Worm (Caenorhabditis elegans) whole organism, young adult: Measurements from ENCODE around the gene acn-1.

Experiments used
- B0336.3 ChIP-seq: fragments of 200-800 bp; sonication (Bioruptor generic); IDR thresholded peaks from 2 replicates; pipeline ENCODE4 v1.3.6; 2022; ENCODE audit warnings: missing genetic modification characterization, missing compliant biosample characterization
- F39B2.1 ChIP-seq: fragments of 200-800 bp; sonication (Bioruptor generic); IDR thresholded peaks from 2 replicates; pipeline ENCODE4 v1.3.6; 2022; ENCODE audit warnings: missing genetic modification reagents, missing genetic modification characterization, missing compliant biosample characterization
- F55B11.4 ChIP-seq: sonication (generic microtip); optimal IDR thresholded peaks from 2 replicates; lab custom pipeline; 2016; ENCODE audit warnings: missing compliant biosample characterization, missing genetic modification characterization, borderline replicate concordance; ENCODE audit not compliant: insufficient read depth
- F57A8.1 ChIP-seq: fragments of 200-800 bp; sonication (Bioruptor generic); optimal IDR thresholded peaks from 2 replicates; lab custom pipeline; 2018; ENCODE audit warnings: mild to moderate bottlenecking, missing genetic modification characterization, moderate library complexity, missing compliant biosample characterization
- T26A5.8 ChIP-seq: sonication (generic microtip); optimal IDR thresholded peaks from 2 replicates; lab custom pipeline; 2016; ENCODE audit warnings: missing genetic modification characterization, missing compliant biosample characterization
- Y79H2A.3 ChIP-seq: fragments of 200-800 bp; sonication (Bioruptor generic); conservative IDR thresholded peaks from 2 replicates; pipeline ENCODE4 v1.3.6; 2022; ENCODE audit warnings: missing genetic modification reagents, missing genetic modification characterization, missing compliant biosample characterization
- Y95B8A.8 ChIP-seq: fragments of 200-800 bp; sonication (Bioruptor generic); IDR thresholded peaks from 2 replicates; pipeline ENCODE4 v1.3.6; 2022; ENCODE audit warnings: missing genetic modification reagents, missing genetic modification characterization, missing compliant biosample characterization
- bed-2 ChIP-seq: fragments of 200-800 bp; sonication (Bioruptor generic); IDR thresholded peaks from 2 replicates; pipeline ENCODE4 v1.3.6; 2022; ENCODE audit warnings: missing genetic modification reagents, missing genetic modification characterization, missing compliant biosample characterization
- ccch-3 ChIP-seq: fragments of 200-800 bp; sonication (Bioruptor generic); optimal IDR thresholded peaks from 2 replicates; lab custom pipeline; 2018; ENCODE audit warnings: mild to moderate bottlenecking, missing genetic modification characterization, missing compliant biosample characterization
- cebp-2 ChIP-seq: fragments of 200-800 bp; sonication (Bioruptor generic); IDR thresholded peaks from 2 replicates; pipeline ENCODE4 v1.3.6; 2022; ENCODE audit warnings: missing genetic modification characterization, missing compliant biosample characterization
- ceh-100 ChIP-seq: fragments of 200-800 bp; sonication (Bioruptor generic); IDR thresholded peaks from 2 replicates; pipeline ENCODE4 v1.3.6; 2022; ENCODE audit warnings: missing genetic modification reagents, missing genetic modification characterization, missing compliant biosample characterization
- die-1 ChIP-seq: sonication (generic microtip); optimal IDR thresholded peaks from 2 replicates; lab custom pipeline; 2016; ENCODE audit warnings: missing genotype, mild to moderate bottlenecking, missing genetic modification characterization, missing compliant biosample characterization
- dox-1 ChIP-seq: fragments of 200-800 bp; sonication (Bioruptor generic); IDR thresholded peaks from 2 replicates; pipeline ENCODE4 v1.3.6; 2022; ENCODE audit warnings: missing genetic modification reagents, missing genetic modification characterization, missing compliant biosample characterization
- efl-1 ChIP-seq: fragments of 150-350 bp; optimal IDR thresholded peaks from 2 replicates; lab custom pipeline; 2014; ENCODE audit warnings: missing biosample characterization, missing genetic modification reagents, missing genetic modification characterization
- ets-4 ChIP-seq: fragments of 200-800 bp; sonication (Bioruptor generic); optimal IDR thresholded peaks from 2 replicates; lab custom pipeline; 2018; ENCODE audit warnings: mild to moderate bottlenecking, missing genetic modification characterization, missing compliant biosample characterization
- lin-26 ChIP-seq: fragments of 200-800 bp; sonication (Bioruptor generic); IDR thresholded peaks from 2 replicates; pipeline ENCODE4 v1.3.6; 2022; ENCODE audit warnings: missing genetic modification reagents, missing genetic modification characterization, missing compliant biosample characterization
- lin-35 ChIP-seq, 3 experiments: fragments of 150-350 bp in 2 of 3; sonication (generic microtip) in 1 of 3; optimal IDR thresholded peaks; 2 replicates each; lab custom pipeline; 2014 to 2018; ENCODE audit warnings: missing biosample characterization in 3 of 3, missing genetic modification characterization in 3 of 3, missing genetic modification reagents in 3 of 3
- lin-40 ChIP-seq: sonication (generic microtip); optimal IDR thresholded peaks from 2 replicates; lab custom pipeline; 2016; ENCODE audit warnings: missing genetic modification characterization, mild to moderate bottlenecking, missing compliant biosample characterization, missing genotype, missing genetic modification reagents
- madf-8 ChIP-seq: fragments of 200-800 bp; sonication (Bioruptor generic); conservative IDR thresholded peaks from 2 replicates; pipeline ENCODE4 v1.3.6; 2022; ENCODE audit warnings: missing genetic modification reagents, missing genetic modification characterization, missing compliant biosample characterization
- mxl-1 ChIP-seq: sonication (generic microtip); optimal IDR thresholded peaks from 2 replicates; lab custom pipeline; 2016; ENCODE audit warnings: missing genetic modification characterization, missing compliant biosample characterization
- nfya-1 ChIP-seq: sonication (generic microtip); optimal IDR thresholded peaks from 2 replicates; lab custom pipeline; 2017; ENCODE audit warnings: antibody characterized with exemption, missing compliant biosample characterization, missing genetic modification characterization, borderline replicate concordance; ENCODE audit not compliant: insufficient read depth
- nfya-2 ChIP-seq: fragments of 200-800 bp; sonication (Bioruptor generic); IDR thresholded peaks from 2 replicates; pipeline ENCODE4 v1.3.6; 2022; ENCODE audit warnings: missing genetic modification reagents, missing genetic modification characterization, missing compliant biosample characterization
- nhr-120 ChIP-seq: fragments of 200-800 bp; sonication (Bioruptor generic); IDR thresholded peaks from 2 replicates; pipeline ENCODE4 v1.3.6; 2022; ENCODE audit warnings: missing genetic modification characterization, missing compliant biosample characterization
- nhr-27 ChIP-seq: fragments of 200-800 bp; sonication (Bioruptor generic); optimal IDR thresholded peaks from 2 replicates; lab custom pipeline; 2018; ENCODE audit warnings: mild to moderate bottlenecking, missing genetic modification characterization, moderate library complexity, missing compliant biosample characterization
- nhr-90 ChIP-seq: sonication (generic microtip); optimal IDR thresholded peaks from 2 replicates; lab custom pipeline; 2016; ENCODE audit warnings: missing genotype, mild to moderate bottlenecking, missing genetic modification characterization, missing compliant biosample characterization
- pha-4 ChIP-seq: fragments of 150-350 bp; sonication (generic microtip); optimal IDR thresholded peaks from 2 replicates; lab custom pipeline; 2014; ENCODE audit warnings: missing biosample characterization, missing genetic modification reagents, missing genetic modification characterization
- repo-1 ChIP-seq: sonication (generic microtip); optimal IDR thresholded peaks from 2 replicates; lab custom pipeline; 2017; ENCODE audit warnings: mild to moderate bottlenecking, missing genetic modification characterization, missing compliant biosample characterization
- rpc-1 ChIP-seq, 2 experiments: fragments of 150-350 bp in 1 of 2; sonication (generic microtip) in 1 of 2; optimal IDR thresholded peaks; 2 replicates each; lab custom pipeline; 2014 to 2018; ENCODE audit warnings: missing biosample characterization in 1 of 2, missing genetic modification characterization in 1 of 2, missing genetic modification reagents in 1 of 2, missing genotype in 1 of 2
- sdz-38 ChIP-seq: sonication (generic microtip); optimal IDR thresholded peaks from 2 replicates; lab custom pipeline; 2016; ENCODE audit warnings: missing genotype, missing genetic modification characterization, missing compliant biosample characterization
- snpc-1.3 ChIP-seq: sonication (generic microtip); optimal IDR thresholded peaks from 2 replicates; lab custom pipeline; 2017; ENCODE audit warnings: missing genetic modification characterization, mild to moderate bottlenecking, missing compliant biosample characterization, antibody characterized with exemption, moderate library complexity, missing genotype, missing genetic modification reagents; ENCODE audit not compliant: insufficient read depth
- tlf-1 ChIP-seq: fragments of 200-800 bp; sonication (Bioruptor generic); optimal IDR thresholded peaks from 2 replicates; lab custom pipeline; 2018; ENCODE audit warnings: mild to moderate bottlenecking, missing genetic modification characterization, missing compliant biosample characterization
- unc-130 ChIP-seq: sonication (generic microtip); optimal IDR thresholded peaks from 2 replicates; lab custom pipeline; 2016; ENCODE audit warnings: missing genetic modification reagents, missing genetic modification characterization, missing compliant biosample characterization
- xnd-1 ChIP-seq: sonication (generic microtip); optimal IDR thresholded peaks from 2 replicates; lab custom pipeline; 2016; ENCODE audit warnings: missing genotype, missing genetic modification reagents, missing genetic modification characterization, missing compliant biosample characterization
- ztf-18 ChIP-seq: sonication (generic microtip); optimal IDR thresholded peaks from 2 replicates; lab custom pipeline; 2016; ENCODE audit warnings: missing genotype, mild to moderate bottlenecking, missing genetic modification characterization, missing compliant biosample characterization
- ztf-22 ChIP-seq: fragments of 200-800 bp; sonication (Bioruptor generic); optimal IDR thresholded peaks from 2 replicates; lab custom pipeline; 2018; ENCODE audit warnings: mild to moderate bottlenecking, missing genetic modification characterization, moderate library complexity, missing compliant biosample characterization
- ztf-25 ChIP-seq: fragments of 200-800 bp; sonication (Bioruptor generic); IDR thresholded peaks from 2 replicates; pipeline ENCODE4 v1.3.6; 2022; ENCODE audit warnings: missing genetic modification reagents, missing genetic modification characterization, missing compliant biosample characterization
- ztf-26 ChIP-seq: sonication (generic microtip); optimal IDR thresholded peaks from 2 replicates; lab custom pipeline; 2017; ENCODE audit warnings: missing genetic modification characterization, missing compliant biosample characterization
- ztf-6 ChIP-seq: fragments of 200-800 bp; sonication (Bioruptor generic); IDR thresholded peaks from 2 replicates; pipeline ENCODE4 v1.3.6; 2022; ENCODE audit warnings: missing genetic modification reagents, missing genetic modification characterization, missing compliant biosample characterization

Gene acn-1

ce11 chrX:5135548-5135947, 38.7 kb upstream of the acn-1 start:
- TF ChIP-seq ztf-26 (tag; lab: Kevin White, UChicago) (peak; percentile 24), nhr-27 (tag; lab: Kevin White, UChicago) (no peak), snpc-1.3 (tag; lab: Kevin White, UChicago) (no peak)

- TF ChIP-seq repo-1 (tag; lab: Kevin White, UChicago) (no peak), sdz-38 (no peak), die-1 (tag; lab: Kevin White, UChicago) (no peak), dox-1 (GFP tag; lab: Robert Waterston, UW) (no peak), ztf-25 (GFP tag; lab: Robert Waterston, UW) (no peak), ceh-100 (GFP tag; lab: Robert Waterston, UW) (no peak), Y95B8A.8 (GFP tag; lab: Robert Waterston, UW) (no peak), unc-130 (GFP tag; lab: Kevin White, UChicago) (no peak), B0336.3 (GFP tag; lab: Robert Waterston, UW) (no peak), pha-4 (tag; lab: Kevin White, UChicago) (no peak), cebp-2 (GFP tag; lab: Robert Waterston, UW) (no peak), ets-4 (GFP tag; lab: Kevin White, UChicago) (no peak), rpc-1 (optimal IDR thresholded peaks at IDR 0.05; lab: Kevin White, UChicago) (no peak), rpc-1 (tag; optimal IDR thresholded peaks at IDR 0.05; lab: Kevin White, UChicago) (no peak), ztf-6 (GFP tag; lab: Robert Waterston, UW) (no peak), nhr-120 (GFP tag; lab: Robert Waterston, UW) (no peak), F39B2.1 (GFP tag; lab: Robert Waterston, UW) (no peak), nfya-1 (tag; lab: Kevin White, UChicago) (no peak), ccch-3 (GFP tag; lab: Kevin White, UChicago) (no peak), nhr-90 (no peak), mxl-1 (tag; lab: Kevin White, UChicago) (no peak)
These were observed 37.1 kb upstream of the acn-1 start, which contains the start of gene tbc-7 for ce11 chrX:5133980-5134379. Gene tbc-7 (plus strand): TSS chrX:5134280.

- TF ChIP-seq ztf-18 (tag; lab: Kevin White, UChicago) (no peak), F55B11.4 (tag; lab: Kevin White, UChicago) (no peak), ztf-22 (GFP tag; lab: Kevin White, UChicago) (no peak), madf-8 (no peak), bed-2 (no peak), T26A5.8 (no peak), F57A8.1 (GFP tag; lab: Kevin White, UChicago) (no peak), lin-35 (GFP tag; optimal IDR thresholded peaks at IDR 0.05; lab: Kevin White, UChicago) (no peak), cebp-2 (GFP tag; lab: Robert Waterston, UW) (no peak)
These were observed 34.9 kb upstream of the acn-1 start for ce11 chrX:5131760-5132159.

ce11 chrX:5129447-5129846, 32.6 kb upstream of the acn-1 start:
- TF ChIP-seq xnd-1 (no peak), nfya-2 (GFP tag; lab: Robert Waterston, UW) (no peak), lin-26 (GFP tag; lab: Robert Waterston, UW) (no peak), tlf-1 (GFP tag; lab: Kevin White, UChicago) (no peak), lin-40 (tag; lab: Kevin White, UChicago) (no peak), Y79H2A.3 (no peak), efl-1 (GFP tag; lab: Kevin White, UChicago) (no peak), rpc-1 (optimal IDR thresholded peaks at IDR 0.05; lab: Kevin White, UChicago) (no peak), rpc-1 (tag; optimal IDR thresholded peaks at IDR 0.05; lab: Kevin White, UChicago) (no peak)
